Fruit fly (Drosophila melanogaster): ENCODE measurements around the gene Abcd3.

Gene Abcd3

DNA sequence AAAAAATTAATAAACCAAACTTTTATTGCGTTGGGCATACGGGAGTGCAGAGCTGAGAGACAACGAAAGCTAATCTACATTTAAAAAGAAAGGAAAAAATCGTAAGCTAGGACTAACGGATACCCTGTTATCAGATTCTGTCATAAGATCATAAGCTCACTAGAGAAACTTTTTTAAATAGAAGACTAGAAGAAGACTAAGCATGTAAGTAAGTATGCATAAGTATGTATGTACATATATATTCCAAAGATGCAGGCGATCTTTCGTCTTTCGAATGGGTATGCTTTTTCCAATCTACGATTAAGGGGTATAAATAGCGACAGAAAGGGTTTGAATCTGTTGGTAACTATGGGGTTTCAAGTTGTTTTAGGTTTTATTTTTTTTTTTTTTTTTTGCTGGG is 34.3 kb downstream of the Abcd3 start (continued):
- TF ChIP-seq Fer3 (tag; optimal IDR thresholded peaks at IDR 0.05) (no peak), CG13123 (GFP tag; optimal IDR thresholded peaks at IDR 0.05) (no peak), hkb (optimal IDR thresholded peaks at IDR 0.05) (no peak), hkb (GFP tag; IDR thresholded peaks at IDR 0.05) (no peak), CG4820 (GFP tag; optimal IDR thresholded peaks at IDR 0.05) (peak; percentile 1), Vsx1 (GFP tag; optimal IDR thresholded peaks at IDR 0.05) (no peak), lola (GFP tag; optimal IDR thresholded peaks at IDR 0.05) (peak in 1 of 3 experiments; percentile 39), E2f2 (GFP tag; IDR thresholded peaks at IDR 0.05) (no peak), CG15514 (GFP tag; optimal IDR thresholded peaks at IDR 0.05) (no peak), Atf-2 (GFP tag; optimal IDR thresholded peaks at IDR 0.05) (no peak), dmrt11E (tag; optimal IDR thresholded peaks at IDR 0.05) (peak; percentile 49), jing (GFP tag; optimal IDR thresholded peaks at IDR 0.05) (no peak), CG17802 (tag; optimal IDR thresholded peaks at IDR 0.05) (no peak), cg (GFP tag; optimal IDR thresholded peaks at IDR 0.05) (no peak), lilli (GFP tag; optimal IDR thresholded peaks at IDR 0.05) (peak; percentile 18), CG4424 (GFP tag; optimal IDR thresholded peaks at IDR 0.05) (peak; percentile 10), otp (GFP tag; IDR thresholded peaks at IDR 0.05) (no peak), Hey (tag; optimal IDR thresholded peaks at IDR 0.05) (no peak), Sin3A (optimal IDR thresholded peaks at IDR 0.05) (no peak), CG17361 (GFP tag; IDR thresholded peaks at IDR 0.05) (0 out of 3 replicates have a peak, but pooled peaks have one; percentile 31), pan (optimal IDR thresholded peaks at IDR 0.05) (no peak), pan (GFP tag; optimal IDR thresholded peaks at IDR 0.05 in 1 of 2, IDR thresholded peaks at IDR 0.05 in 1 of 2) (peak in 1 of 2 experiments; percentile 53), ttk (GFP tag; IDR thresholded peaks at IDR 0.05) (no peak), CG16779 (GFP tag; IDR thresholded peaks at IDR 0.05) (no peak), CG3065 (GFP tag; optimal IDR thresholded peaks at IDR 0.05) (no peak), CG4328 (GFP tag; optimal IDR thresholded peaks at IDR 0.05) (no peak), lbe (GFP tag; optimal IDR thresholded peaks at IDR 0.05) (no peak), CG17612 (GFP tag; IDR thresholded peaks at IDR 0.05) (no peak), Stat92E (GFP tag; optimal IDR thresholded peaks at IDR 0.05) (no peak), CG34422 (GFP tag; IDR thresholded peaks at IDR 0.05) (no peak), Eip74EF (GFP tag; optimal IDR thresholded peaks at IDR 0.05) (no peak), sc (optimal IDR thresholded peaks at IDR 0.05) (no peak), sc (GFP tag; optimal IDR thresholded peaks at IDR 0.05) (peak; percentile 11), CG11723 (GFP tag; optimal IDR thresholded peaks at IDR 0.05) (no peak), Oli (tag; optimal IDR thresholded peaks at IDR 0.05) (peak; percentile 27), ase (GFP tag; IDR thresholded peaks at IDR 0.05) (no peak), CG9932 (GFP tag; IDR thresholded peaks at IDR 0.05) (no peak), Six4 (GFP tag; optimal IDR thresholded peaks at IDR 0.05) (peak; percentile 15), CG42726 (GFP tag; IDR thresholded peaks at IDR 0.05; ENCODE audit: partially characterized antibody) (no peak), wor (GFP tag; IDR thresholded peaks at IDR 0.05) (no peak), CoRest (tag; optimal IDR thresholded peaks at IDR 0.05) (no peak), dysf (GFP tag; IDR thresholded peaks at IDR 0.05) (peak; percentile 26; the same call in 1 of the 3 replicates), stc (GFP tag; IDR thresholded peaks at IDR 0.05) (no peak), CG5245 (GFP tag; optimal IDR thresholded peaks at IDR 0.05) (no peak), CG6791 (GFP tag; IDR thresholded peaks at IDR 0.05; ENCODE audit: partially characterized antibody) (no peak), fru (optimal IDR thresholded peaks at IDR 0.05) (no peak), CG15479 (GFP tag; optimal IDR thresholded peaks at IDR 0.05) (no peak), Hr78 (GFP tag; optimal IDR thresholded peaks at IDR 0.05) (no peak), CG10543 (GFP tag; optimal IDR thresholded peaks at IDR 0.05) (no peak), CG3726 (GFP tag; IDR thresholded peaks at IDR 0.05) (no peak), CG6654 (GFP tag; optimal IDR thresholded peaks at IDR 0.05) (no peak), Ada2b (GFP tag; IDR thresholded peaks at IDR 0.05) (no peak)
